Fruit fly (Drosophila melanogaster) whole organism, prepupa: Measurements from ENCODE around the gene Kif19A.

ENCODE experiments used
- CG10669 ChIP-seq: fragments of 200-800 bp; sonication (Bioruptor generic); optimal IDR thresholded peaks from 3 replicates; lab custom pipeline; 2018; ENCODE audit warnings: missing biosample characterization, mild to moderate bottlenecking, missing genetic modification characterization, moderate library complexity
- CG11294 ChIP-seq: fragments of 200-800 bp; sonication (Bioruptor generic); IDR thresholded peaks from 2 replicates; pipeline ENCODE4 v1.3.6; 2022; ENCODE audit warnings: missing biosample characterization, missing genetic modification characterization
- CG15336 ChIP-seq: fragments of 200-800 bp; sonication (Bioruptor generic); IDR thresholded peaks from 2 replicates; pipeline ENCODE4 v1.3.6; 2022; ENCODE audit warnings: missing biosample characterization, missing genetic modification characterization
- CG16779 ChIP-seq: fragments of 200-800 bp; sonication (Bioruptor generic); optimal IDR thresholded peaks from 3 replicates; lab custom pipeline; 2017; ENCODE audit warnings: missing biosample characterization, mild to moderate bottlenecking, missing genetic modification characterization
- CG3032 ChIP-seq: fragments of 200-800 bp; optimal IDR thresholded peaks from 2 replicates; lab custom pipeline; 2019; ENCODE audit warnings: missing biosample characterization, mild to moderate bottlenecking, missing genetic modification characterization, moderate library complexity
- CG32006 ChIP-seq: fragments of 200-800 bp; sonication (Bioruptor generic); optimal IDR thresholded peaks from 3 replicates; lab custom pipeline; 2017; ENCODE audit warnings: missing biosample characterization, mild to moderate bottlenecking, missing genetic modification characterization
- CG34406 ChIP-seq: fragments of 200-800 bp; sonication (Bioruptor generic); optimal IDR thresholded peaks from 3 replicates; lab custom pipeline; 2016; ENCODE audit warnings: missing biosample characterization, missing genetic modification characterization
- CG3919 ChIP-seq: fragments of 200-800 bp; sonication (Bioruptor generic); optimal IDR thresholded peaks from 3 replicates; lab custom pipeline; 2016; ENCODE audit warnings: missing biosample characterization, missing genetic modification characterization
- CG4318 ChIP-seq: fragments of 200-800 bp; sonication (Bioruptor generic); optimal IDR thresholded peaks from 3 replicates; lab custom pipeline; 2017; ENCODE audit warnings: missing biosample characterization, mild to moderate bottlenecking, missing genetic modification characterization
- CG6163 ChIP-seq: fragments of 200-800 bp; sonication (Bioruptor generic); IDR thresholded peaks from 3 replicates; pipeline ENCODE4 v1.3.6; 2022; ENCODE audit warnings: missing biosample characterization, missing genetic modification characterization
- CG6276 ChIP-seq: fragments of 200-800 bp; sonication (Bioruptor generic); optimal IDR thresholded peaks from 2 replicates; lab custom pipeline; 2017; ENCODE audit warnings: missing biosample characterization, mild to moderate bottlenecking, missing genetic modification characterization
- CG6808 ChIP-seq: fragments of 200-800 bp; sonication (Bioruptor generic); optimal IDR thresholded peaks from 3 replicates; lab custom pipeline; 2017; ENCODE audit warnings: missing biosample characterization, missing genetic modification characterization, mild to moderate bottlenecking, moderate library complexity, missing genetic modification reagents
- CG6854 ChIP-seq: fragments of 200-800 bp; sonication (Bioruptor generic); optimal IDR thresholded peaks from 2 replicates; lab custom pipeline; 2017; ENCODE audit warnings: missing biosample characterization, mild to moderate bottlenecking, missing genetic modification characterization
- CG7368 ChIP-seq: fragments of 200-800 bp; sonication (Bioruptor generic); optimal IDR thresholded peaks from 3 replicates; lab custom pipeline; 2016; ENCODE audit warnings: missing biosample characterization, missing genetic modification characterization
- CG8119 ChIP-seq: fragments of 200-800 bp; sonication (Bioruptor generic); IDR thresholded peaks from 3 replicates; pipeline ENCODE4 v1.3.6; 2022; ENCODE audit warnings: missing biosample characterization, missing genetic modification characterization
- CG8319 ChIP-seq: fragments of 200-800 bp; sonication (Bioruptor generic); optimal IDR thresholded peaks from 3 replicates; lab custom pipeline; 2016; ENCODE audit warnings: missing biosample characterization, missing genetic modification characterization
- CG8632 ChIP-seq: fragments of 200-800 bp; sonication (Bioruptor generic); optimal IDR thresholded peaks from 3 replicates; lab custom pipeline; 2016; ENCODE audit warnings: missing biosample characterization, missing genetic modification characterization
- CG9139 ChIP-seq: fragments of 200-800 bp; sonication (Bioruptor generic); optimal IDR thresholded peaks from 3 replicates; lab custom pipeline; 2017; ENCODE audit warnings: missing biosample characterization, mild to moderate bottlenecking, missing genetic modification characterization
- Eip78C ChIP-seq: fragments of 200-800 bp; sonication (Bioruptor generic); peaks from one replicate; lab custom pipeline; 2016; ENCODE audit warnings: missing biosample characterization, missing genetic modification characterization
- Ets21C ChIP-seq: fragments of 200-800 bp; sonication (Bioruptor generic); optimal IDR thresholded peaks from 3 replicates; lab custom pipeline; 2016; ENCODE audit warnings: missing biosample characterization, missing genetic modification characterization
- Ets96B ChIP-seq: fragments of 200-800 bp; optimal IDR thresholded peaks from 2 replicates; lab custom pipeline; 2019; ENCODE audit warnings: missing biosample characterization, mild to moderate bottlenecking, missing genetic modification characterization, moderate library complexity
- Hr38 ChIP-seq: sonication (Bioruptor generic); optimal IDR thresholded peaks from 2 replicates; lab custom pipeline; 2016; ENCODE audit warnings: missing biosample characterization, missing genetic modification characterization
- Hr4 ChIP-seq: fragments of 200-800 bp; sonication (Bioruptor generic); optimal IDR thresholded peaks from 3 replicates; lab custom pipeline; 2016; ENCODE audit warnings: missing biosample characterization, missing genetic modification characterization
- Lpt ChIP-seq: fragments of 200-800 bp; sonication (Bioruptor generic); optimal IDR thresholded peaks from 3 replicates; lab custom pipeline; 2016; ENCODE audit warnings: missing biosample characterization, missing genetic modification characterization
- Met ChIP-seq: fragments of 200-800 bp; sonication (Bioruptor generic); optimal IDR thresholded peaks from 3 replicates; lab custom pipeline; 2016; ENCODE audit warnings: missing biosample characterization, missing genetic modification characterization
- OdsH ChIP-seq: fragments of 200-800 bp; sonication (Bioruptor generic); optimal IDR thresholded peaks from 3 replicates; lab custom pipeline; 2016; ENCODE audit warnings: missing biosample characterization, missing genetic modification characterization
- Smox ChIP-seq: fragments of 200-800 bp; sonication (Bioruptor generic); optimal IDR thresholded peaks from 3 replicates; lab custom pipeline; 2016; ENCODE audit warnings: missing biosample characterization, missing genetic modification characterization
- Sox102F ChIP-seq: fragments of 200-800 bp; sonication (Bioruptor generic); optimal IDR thresholded peaks from 2 replicates; lab custom pipeline; 2016; ENCODE audit warnings: missing biosample characterization, mild to moderate bottlenecking, missing genetic modification characterization
- Sox15 ChIP-seq: fragments of 200-800 bp; sonication (Bioruptor generic); optimal IDR thresholded peaks from 3 replicates; lab custom pipeline; 2016; ENCODE audit warnings: missing biosample characterization, missing genetic modification characterization
- acj6 ChIP-seq: fragments of 200-800 bp; sonication (Bioruptor generic); optimal IDR thresholded peaks from 3 replicates; lab custom pipeline; 2016; ENCODE audit warnings: missing biosample characterization, missing genetic modification characterization
- cyc ChIP-seq: fragments of 200-800 bp; sonication (Bioruptor generic); optimal IDR thresholded peaks from 3 replicates; lab custom pipeline; 2016; ENCODE audit warnings: missing biosample characterization, missing genetic modification characterization
- dsx ChIP-seq: fragments of 200-800 bp; optimal IDR thresholded peaks from 3 replicates; lab custom pipeline; 2019; ENCODE audit warnings: missing biosample characterization, mild to moderate bottlenecking, missing genetic modification characterization, moderate library complexity; ENCODE audit not compliant: poor library complexity, severe bottlenecking
- eg ChIP-seq: fragments of 200-800 bp; sonication (Bioruptor generic); IDR thresholded peaks from 3 replicates; pipeline ENCODE4 v1.3.6; 2022; ENCODE audit warnings: missing biosample characterization, missing genetic modification characterization
- esn ChIP-seq: fragments of 200-800 bp; sonication (Bioruptor generic); optimal IDR thresholded peaks from 2 replicates; lab custom pipeline; 2016; ENCODE audit warnings: missing biosample characterization, mild to moderate bottlenecking, missing genetic modification characterization, moderate library complexity
- fd59A ChIP-seq: fragments of 200-800 bp; sonication (Bioruptor generic); optimal IDR thresholded peaks from 2 replicates; lab custom pipeline; 2017; ENCODE audit warnings: missing biosample characterization, mild to moderate bottlenecking, missing genetic modification characterization, missing genetic modification reagents
- fd85E ChIP-seq: fragments of 200-800 bp; sonication (Bioruptor generic); optimal IDR thresholded peaks from 3 replicates; lab custom pipeline; 2016; ENCODE audit warnings: missing biosample characterization, missing genetic modification characterization
- pdm3 ChIP-seq: fragments of 200-800 bp; sonication (Bioruptor generic); optimal IDR thresholded peaks from 3 replicates; lab custom pipeline; 2016; ENCODE audit warnings: missing biosample characterization, missing genetic modification characterization
- salr ChIP-seq, 2 experiments: fragments of 200-800 bp; sonication (Bioruptor generic); optimal IDR thresholded peaks; 3 replicates each; lab custom pipeline; 2016 to 2018; ENCODE audit warnings: missing biosample characterization in 2 of 2, missing genetic modification characterization in 2 of 2, mild to moderate bottlenecking in 1 of 2
- ss ChIP-seq, 2 experiments: fragments of 200-800 bp; sonication (Bioruptor generic); optimal IDR thresholded peaks; 2 replicates in 1 of 2; 3 replicates in 1 of 2; lab custom pipeline; 2017 to 2018; ENCODE audit warnings: mild to moderate bottlenecking in 2 of 2, missing biosample characterization in 2 of 2, missing genetic modification characterization in 2 of 2, moderate library complexity in 1 of 2
- svp ChIP-seq: fragments of 200-800 bp; sonication (Bioruptor generic); peaks from one replicate; lab custom pipeline; 2016; ENCODE audit warnings: missing biosample characterization, missing genetic modification characterization

Kif19A gene

dm6 chr3R:14108158-14108921, 9.9 kb downstream of the Kif19A start, which contains the start of gene CG12402 (continued):
- peak; percentile 30 for TF ChIP-seq CG6808 (GFP tag; lab: Kevin White, UChicago)
- TF ChIP-seq Lpt, result peak; percentile 14
- peak; percentile 38 for TF ChIP-seq CG8632
- peak; percentile 57; the same call in 1 of the 3 replicates for TF ChIP-seq CG6163
- TF ChIP-seq CG8119 (GFP tag; lab: Robert Waterston, UW), result peak; percentile 53
- TF ChIP-seq Eip78C (GFP tag; lab: Kevin White, UChicago), result peak; percentile 88
- TF ChIP-seq, all 60 proteins: peak for 35

dm6 chr3R:14107597-14107996, 10.7 kb downstream of the Kif19A start:
- TF ChIP-seq eg (GFP tag; lab: Robert Waterston, UW) (no peak), fd85E (GFP tag; lab: Kevin White, UChicago) (no peak)

- TF ChIP-seq CG8319 (GFP tag; lab: Kevin White, UChicago) (no peak), CG3032 (tag; lab: Kevin White, UChicago) (no peak), fd85E (GFP tag; lab: Kevin White, UChicago) (no peak), CG32006 (GFP tag; lab: Kevin White, UChicago) (no peak), CG4318 (GFP tag; lab: Kevin White, UChicago) (no peak), CG16779 (tag; lab: Kevin White, UChicago) (no peak)
- TF ChIP-seq, all 60 proteins: peak for 0
These were observed 15.2 kb downstream of the Kif19A start, which contains the start of gene PK1-R for dm6 chr3R:14103022-14103421. PK1-R (minus strand) TSS chr3R:14103122.

- TF ChIP-seq CG6854 (no peak), Sox15 (GFP tag; lab: Kevin White, UChicago) (no peak), ss (GFP tag; optimal IDR thresholded peaks at IDR 0.05; lab: Kevin White, UChicago) (no peak), dsx (no peak), CG7368 (no peak), Ets96B (tag; lab: Kevin White, UChicago) (no peak), Smox (GFP tag; lab: Kevin White, UChicago) (no peak), CG10669 (GFP tag; lab: Kevin White, UChicago) (no peak), cyc (GFP tag; lab: Kevin White, UChicago) (no peak), fd85E (GFP tag; lab: Kevin White, UChicago) (no peak)
- TF ChIP-seq, all 60 proteins: peak for 0
These were observed 17.3 kb downstream of the Kif19A start for dm6 chr3R:14100962-14101361.

dm6 chr3R:14098527-14099109, 19.6 kb downstream of the Kif19A start:
- TF ChIP-seq acj6 (GFP tag; lab: Kevin White, UChicago), result no peak
- no peak for TF ChIP-seq pdm3 (GFP tag; lab: Kevin White, UChicago)
- TF ChIP-seq CG34406, result no peak
- TF ChIP-seq Hr38 (GFP tag; lab: Kevin White, UChicago), result no peak
- TF ChIP-seq CG9139 (GFP tag; lab: Kevin White, UChicago), result no peak
- TF ChIP-seq Lpt, result no peak
- TF ChIP-seq Hr4 (GFP tag; lab: Kevin White, UChicago), result no peak
- no peak for TF ChIP-seq esn
- TF ChIP-seq Ets21C (GFP tag; lab: Kevin White, UChicago), result no peak
- no peak for TF ChIP-seq CG6854
- TF ChIP-seq CG3919 (GFP tag; lab: Kevin White, UChicago), result no peak
- TF ChIP-seq salr (GFP tag; optimal IDR thresholded peaks at IDR 0.05; lab: Kevin White, UChicago), result no peak
- TF ChIP-seq CG11294 (GFP tag; lab: Robert Waterston, UW), result no peak
- no peak for TF ChIP-seq CG15336 (GFP tag; lab: Robert Waterston, UW)
- no peak for TF ChIP-seq CG10669 (GFP tag; lab: Kevin White, UChicago)
- no peak for TF ChIP-seq dsx
- TF ChIP-seq svp, result peak; percentile 44
- TF ChIP-seq eg (GFP tag; lab: Robert Waterston, UW), result peak; percentile 20; the same call in 1 of the 3 replicates
- no peak for TF ChIP-seq OdsH (GFP tag; lab: Kevin White, UChicago)
- peak; percentile 58 for TF ChIP-seq Eip78C (GFP tag; lab: Kevin White, UChicago)
- no peak for TF ChIP-seq CG6276 (GFP tag; lab: Kevin White, UChicago)
- no peak for TF ChIP-seq fd85E (GFP tag; lab: Kevin White, UChicago)
- no peak for TF ChIP-seq Sox102F (GFP tag; lab: Kevin White, UChicago)
- no peak for TF ChIP-seq Met (GFP tag; lab: Kevin White, UChicago)
- TF ChIP-seq fd59A (GFP tag; lab: Kevin White, UChicago), result no peak
- TF ChIP-seq CG6808 (GFP tag; lab: Kevin White, UChicago), result no peak
- peak; percentile 41; the same call in 1 of the 3 replicates for TF ChIP-seq CG6163
- no peak for TF ChIP-seq CG16779 (tag; lab: Kevin White, UChicago)
- TF ChIP-seq CG8632, result no peak
- no peak for TF ChIP-seq ss (GFP tag; optimal IDR thresholded peaks at IDR 0.05; lab: Kevin White, UChicago)
